Worm (Caenorhabditis elegans) whole organism, early embryonic: ENCODE measurements around the gene T10D4.6.
A peak's percentile ranks its signal among the peaks of the same experiment; 100 is the strongest.
"Not testable (repeated sequence)": the region's sequence is repeated elsewhere in the genome, so short reads cannot be mapped to it uniquely, and the experiment has no call there.

ENCODE experiments used
- B0310.2 ChIP-seq: sonication (generic microtip); optimal IDR thresholded peaks from 2 replicates; lab custom pipeline; 2016; ENCODE audit warnings: mild to moderate bottlenecking, missing genetic modification characterization, missing compliant biosample characterization
- F13C5.2 ChIP-seq: sonication (generic microtip); optimal IDR thresholded peaks from 2 replicates; lab custom pipeline; 2017; ENCODE audit warnings: mild to moderate bottlenecking, missing genetic modification characterization, inconsistent platforms, missing compliant biosample characterization
- aly-1 ChIP-seq: sonication (generic microtip); optimal IDR thresholded peaks from 2 replicates; lab custom pipeline; 2016; ENCODE audit warnings: missing genetic modification characterization, missing compliant biosample characterization
- ama-1 ChIP-seq: fragments of 150-350 bp; optimal IDR thresholded peaks from 2 replicates; lab custom pipeline; 2014
- ceh-13 ChIP-seq: fragments of 200-800 bp; sonication (Bioruptor generic); optimal IDR thresholded peaks from 2 replicates; lab custom pipeline; 2018; ENCODE audit warnings: mild to moderate bottlenecking, missing genetic modification characterization, missing compliant biosample characterization
- ceh-36 ChIP-seq: sonication (generic microtip); optimal IDR thresholded peaks from 2 replicates; lab custom pipeline; 2016; ENCODE audit warnings: missing genetic modification characterization, inconsistent platforms, missing compliant biosample characterization
- ets-7 ChIP-seq: sonication (generic microtip); optimal IDR thresholded peaks from 2 replicates; lab custom pipeline; 2016; ENCODE audit warnings: missing genotype, missing genetic modification characterization, missing compliant biosample characterization
- flt-1 ChIP-seq: fragments of 200-800 bp; sonication (Bioruptor generic); IDR thresholded peaks from 2 replicates; pipeline ENCODE4 v1.3.6; 2022; ENCODE audit warnings: missing genetic modification characterization, missing compliant biosample characterization
- hmbx-1 ChIP-seq: sonication (generic microtip); optimal IDR thresholded peaks from 2 replicates; lab custom pipeline; 2016; ENCODE audit warnings: mild to moderate bottlenecking, missing genetic modification characterization, missing compliant biosample characterization
- hmg-4 ChIP-seq: fragments of 200-800 bp; sonication (Bioruptor generic); optimal IDR thresholded peaks from 2 replicates; lab custom pipeline; 2018; ENCODE audit warnings: mild to moderate bottlenecking, missing genetic modification characterization, missing compliant biosample characterization
- hnd-1 ChIP-seq: sonication (generic microtip); optimal IDR thresholded peaks from 2 replicates; lab custom pipeline; 2016; ENCODE audit warnings: missing genetic modification characterization, missing compliant biosample characterization
- pes-1 ChIP-seq: fragments of 200-800 bp; sonication (Bioruptor generic); IDR thresholded peaks from 2 replicates; pipeline ENCODE4 v1.3.6; 2022; ENCODE audit warnings: missing genetic modification reagents, missing genetic modification characterization, missing compliant biosample characterization
- scrt-1 ChIP-seq: fragments of 200-800 bp; sonication (Bioruptor generic); IDR thresholded peaks from 2 replicates; pipeline ENCODE4 v1.3.6; 2022; ENCODE audit warnings: missing genetic modification characterization, missing compliant biosample characterization
- sea-1 ChIP-seq: fragments of 200-800 bp; sonication (Bioruptor generic); conservative IDR thresholded peaks from 2 replicates; pipeline ENCODE4 v1.3.6; 2022; ENCODE audit warnings: missing genetic modification characterization, missing compliant biosample characterization
- tbx-11 ChIP-seq: fragments of 200-800 bp; sonication (Bioruptor generic); IDR thresholded peaks from 2 replicates; pipeline ENCODE4 v1.3.6; 2022; ENCODE audit warnings: missing genetic modification characterization, missing compliant biosample characterization
- tbx-37 ChIP-seq: fragments of 200-800 bp; sonication (Bioruptor generic); conservative IDR thresholded peaks from 2 replicates; pipeline ENCODE4 v1.3.6; 2022; ENCODE audit warnings: missing genetic modification reagents, missing genetic modification characterization, missing compliant biosample characterization
- tra-4 ChIP-seq: sonication (generic microtip); optimal IDR thresholded peaks from 2 replicates; lab custom pipeline; 2017; ENCODE audit warnings: missing genetic modification characterization, missing compliant biosample characterization

T10D4.6 gene

ce11 chrII:3117471-3117870 lies 1.7 kb upstream of the T10D4.6 start, which contains the start of gene T10D4.7:
Gene T10D4.7, plus strand, starts transcription at chrII:3117771.
- TF ChIP-seq hmbx-1 (no peak), tbx-11 (no peak), hmg-4 (GFP tag; lab: Kevin White, UChicago) (no peak), hnd-1 (no peak), F13C5.2 (tag; lab: Kevin White, UChicago) (no peak), B0310.2 (no peak), aly-1 (no peak), tra-4 (tag; lab: Kevin White, UChicago) (no peak), scrt-1 (GFP tag; lab: Robert Waterston, UW) (no peak), ceh-36 (tag; lab: Kevin White, UChicago) (no peak), ama-1 (lab: Kevin White, UChicago) (no peak)

ce11 chrII:3123206-3123605 lies 4.1 kb downstream of the T10D4.6 start, which contains the start of gene srh-71:
Gene srh-71, plus strand, starts transcription at chrII:3123506.
- no peak for TF ChIP-seq ama-1 (lab: Kevin White, UChicago)
- TF ChIP-seq F13C5.2 (tag; lab: Kevin White, UChicago), result no peak
- TF ChIP-seq aly-1, result no peak
- TF ChIP-seq flt-1 (GFP tag; lab: Robert Waterston, UW), result no peak
- no peak for TF ChIP-seq B0310.2
- TF ChIP-seq ceh-36 (tag; lab: Kevin White, UChicago), result no peak
- TF ChIP-seq tra-4 (tag; lab: Kevin White, UChicago), result no peak
- no peak for TF ChIP-seq ets-7 (tag; lab: Kevin White, UChicago)
- TF ChIP-seq hmbx-1, result no peak
- no peak for TF ChIP-seq ceh-13 (GFP tag; lab: Kevin White, UChicago)
- TF ChIP-seq tbx-37 (GFP tag; lab: Robert Waterston, UW), result no peak
- no peak for TF ChIP-seq hnd-1
- no peak for TF ChIP-seq sea-1
- no peak for TF ChIP-seq tbx-11
- TF ChIP-seq hmg-4 (GFP tag; lab: Kevin White, UChicago), result no peak
- TF ChIP-seq pes-1 (GFP tag; lab: Robert Waterston, UW), result no peak
- TF ChIP-seq scrt-1 (GFP tag; lab: Robert Waterston, UW), result no peak

- TF ChIP-seq ceh-36 (tag; lab: Kevin White, UChicago) (no peak), hnd-1 (no peak), hmbx-1 (no peak), tbx-11 (no peak), B0310.2 (no peak), sea-1 (no peak), ceh-13 (GFP tag; lab: Kevin White, UChicago) (no peak), flt-1 (GFP tag; lab: Robert Waterston, UW) (no peak), tbx-37 (GFP tag; lab: Robert Waterston, UW) (no peak), aly-1 (no peak), ets-7 (tag; lab: Kevin White, UChicago) (no peak), tra-4 (tag; lab: Kevin White, UChicago) (no peak), scrt-1 (GFP tag; lab: Robert Waterston, UW) (no peak), hmg-4 (GFP tag; lab: Kevin White, UChicago) (no peak), F13C5.2 (tag; lab: Kevin White, UChicago) (no peak), ama-1 (lab: Kevin White, UChicago) (no peak), pes-1 (GFP tag; lab: Robert Waterston, UW) (no peak)
These were observed 7.2 kb downstream of the T10D4.6 start, which contains the start of gene ins-19 for ce11 chrII:3126341-3126740. Gene ins-19, minus strand, starts transcription at chrII:3126441.

- TF ChIP-seq pes-1 (GFP tag; lab: Robert Waterston, UW), result 0 out of 2 replicates have a peak, but pooled peaks have one; percentile 32
These were observed 7.6 kb downstream of the T10D4.6 start, which contains the start of gene ins-31 for ce11 chrII:3126741-3127140. Gene ins-31, plus strand, starts transcription at chrII:3127041.

- TF ChIP-seq sea-1, result no peak
- TF ChIP-seq ama-1 (lab: Kevin White, UChicago), result no peak
These were observed 9.9 kb downstream of the T10D4.6 start, which contains the start of gene chil-24 for ce11 chrII:3129007-3129406. Gene chil-24, plus strand, starts transcription at chrII:3129162.

DNA sequence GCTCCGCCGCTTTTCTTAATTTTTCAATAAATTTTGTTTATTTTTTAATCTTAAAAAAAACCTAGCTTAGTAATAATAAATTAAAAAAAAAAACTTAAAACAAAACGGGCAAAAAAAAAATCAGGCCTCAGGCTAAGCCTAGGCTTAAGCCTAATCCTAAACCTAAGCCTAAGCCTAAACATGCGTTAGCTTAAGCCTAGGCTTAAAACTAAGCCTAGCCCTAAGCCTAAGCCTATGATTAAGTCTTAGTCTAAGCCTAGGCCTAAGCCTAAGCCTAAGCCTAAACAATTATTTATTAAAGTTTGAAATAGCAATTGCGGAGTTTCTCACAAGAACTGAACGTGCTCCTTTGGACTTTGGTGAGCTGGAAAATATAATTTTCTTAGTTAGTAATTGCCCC lies 16.2 kb downstream of the T10D4.6 start:
- no peak for TF ChIP-seq B0310.2
- TF ChIP-seq ceh-36 (tag; lab: Kevin White, UChicago), result peak; percentile 63

- no peak for TF ChIP-seq sea-1
- no peak for TF ChIP-seq tbx-11
- TF ChIP-seq scrt-1 (GFP tag; lab: Robert Waterston, UW), result no peak
- no peak for TF ChIP-seq ama-1 (lab: Kevin White, UChicago)
These were observed 18.7 kb downstream of the T10D4.6 start, which contains the start of gene sri-54 for ce11 chrII:3137804-3138203. Gene sri-54, minus strand, starts transcription at chrII:3137904.

ce11 chrII:3142855-3143254 lies 23.7 kb downstream of the T10D4.6 start, which contains the start of gene sri-42:
Gene sri-42, minus strand, starts transcription at chrII:3142955.
- TF ChIP-seq F13C5.2 (tag; lab: Kevin White, UChicago); B0310.2; hmbx-1: not testable (repeated sequence)

ce11 chrII:3144552-3144951 lies 25.4 kb downstream of the T10D4.6 start, which contains the start of gene sri-43:
Gene sri-43, minus strand, starts transcription at chrII:3144652.
- not testable (repeated sequence) for TF ChIP-seq scrt-1 (GFP tag; lab: Robert Waterston, UW); tra-4 (tag; lab: Kevin White, UChicago); tbx-11
